Worm (Caenorhabditis elegans): ENCODE results near the gene Y75B12B.11.

DNA sequence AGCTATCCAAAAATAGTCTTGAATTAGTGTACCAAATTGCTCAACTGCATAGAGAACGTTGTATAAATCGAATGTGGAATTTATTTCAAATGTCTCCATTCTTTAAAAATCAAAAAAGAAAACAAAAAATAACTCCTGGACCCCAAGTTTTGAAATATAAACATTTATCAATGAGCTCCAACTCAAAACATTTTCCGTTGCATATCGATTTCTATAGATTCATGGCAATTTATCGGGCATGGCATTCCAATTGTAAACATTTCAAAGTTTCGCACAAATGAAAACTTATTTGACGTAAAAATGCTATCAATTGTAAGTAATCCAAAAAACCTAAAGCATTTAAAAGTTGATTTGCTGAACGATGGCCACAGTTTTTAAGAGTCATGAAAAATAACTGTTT is 47.5 kb downstream of the Y75B12B.11 start, which contains the start of gene srw-12:
- TF ChIP-seq ref-1 (GFP tag; conservative IDR thresholded peaks at IDR 0.05) = no peak
- no peak for TF ChIP-seq cog-1 (tag; optimal IDR thresholded peaks at IDR 0.05)
- TF ChIP-seq T22C8.4 (GFP tag; IDR thresholded peaks at IDR 0.05) = no peak
- TF ChIP-seq klf-2 (GFP tag; conservative IDR thresholded peaks at IDR 0.05) = no peak
- TF ChIP-seq flt-1 (GFP tag; IDR thresholded peaks at IDR 0.05) = no peak
- TF ChIP-seq tab-1 (GFP tag; IDR thresholded peaks at IDR 0.05) = no peak
- TF ChIP-seq ztf-23 (GFP tag; IDR thresholded peaks at IDR 0.05) = no peak

Measured in whole organism, midembryonic.